Worm (Caenorhabditis elegans) whole organism, late embryonic: ENCODE data around the gene cya-1.

Experiments used
- C08G9.2 ChIP-seq: sonication (generic microtip); optimal IDR thresholded peaks from 2 replicates; lab custom pipeline; 2016; ENCODE audit warnings: mild to moderate bottlenecking, missing genetic modification characterization, moderate library complexity, missing compliant biosample characterization
- C38D4.7 ChIP-seq: fragments of 200-800 bp; sonication (Bioruptor generic); optimal IDR thresholded peaks from 2 replicates; lab custom pipeline; 2018; ENCODE audit warnings: mild to moderate bottlenecking, missing genetic modification characterization, moderate library complexity, missing compliant biosample characterization
- F13H6.1 ChIP-seq: sonication (generic microtip); optimal IDR thresholded peaks from 2 replicates; lab custom pipeline; 2016; ENCODE audit warnings: missing genetic modification characterization, missing compliant biosample characterization
- K02D7.2 ChIP-seq: sonication (generic microtip); optimal IDR thresholded peaks from 2 replicates; lab custom pipeline; 2017; ENCODE audit warnings: mild to moderate bottlenecking, missing genetic modification characterization, missing compliant biosample characterization
- T23F11.4 ChIP-seq: fragments of 200-800 bp; sonication (Bioruptor generic); optimal IDR thresholded peaks from 2 replicates; lab custom pipeline; 2018; ENCODE audit warnings: mild to moderate bottlenecking, missing genetic modification characterization, missing compliant biosample characterization
- Y22D7AL.16 ChIP-seq: sonication (generic microtip); optimal IDR thresholded peaks from 2 replicates; lab custom pipeline; 2016; ENCODE audit warnings: missing genetic modification characterization, missing compliant biosample characterization
- ahr-1 ChIP-seq: sonication (generic microtip); optimal IDR thresholded peaks from 2 replicates; lab custom pipeline; 2016; ENCODE audit warnings: missing genetic modification characterization, missing compliant biosample characterization
- ceh-19 ChIP-seq: fragments of 200-800 bp; sonication (Bioruptor generic); optimal IDR thresholded peaks from 2 replicates; lab custom pipeline; 2018; ENCODE audit warnings: mild to moderate bottlenecking, missing genetic modification characterization, missing compliant biosample characterization
- ceh-2 ChIP-seq: sonication (generic microtip); optimal IDR thresholded peaks from 2 replicates; lab custom pipeline; 2016; ENCODE audit warnings: missing genotype, missing genetic modification characterization, missing compliant biosample characterization
- ceh-22 ChIP-seq: sonication (generic microtip); optimal IDR thresholded peaks from 2 replicates; lab custom pipeline; 2017; ENCODE audit warnings: missing biosample characterization, missing genetic modification characterization
- ceh-24 ChIP-seq: sonication (generic microtip); optimal IDR thresholded peaks from 2 replicates; lab custom pipeline; 2016; ENCODE audit warnings: mild to moderate bottlenecking, missing genetic modification characterization, missing compliant biosample characterization
- ceh-30 ChIP-seq: fragments of 150-350 bp; optimal IDR thresholded peaks from 2 replicates; lab custom pipeline; 2014; ENCODE audit warnings: missing biosample characterization, missing genetic modification characterization
- ceh-31 ChIP-seq: sonication (generic microtip); optimal IDR thresholded peaks from 2 replicates; lab custom pipeline; 2016; ENCODE audit warnings: missing genetic modification characterization, missing compliant biosample characterization
- ceh-34 ChIP-seq: sonication (generic microtip); optimal IDR thresholded peaks from 2 replicates; lab custom pipeline; 2016; ENCODE audit warnings: mild to moderate bottlenecking, missing genetic modification characterization, missing compliant biosample characterization
- ceh-45 ChIP-seq: fragments of 200-800 bp; sonication (Bioruptor generic); IDR thresholded peaks from 2 replicates; pipeline ENCODE4 v1.3.6; 2022; ENCODE audit warnings: missing genetic modification reagents, missing genetic modification characterization, missing compliant biosample characterization
- che-1 ChIP-seq: sonication (generic microtip); optimal IDR thresholded peaks from 2 replicates; lab custom pipeline; 2016; ENCODE audit warnings: mild to moderate bottlenecking, missing genetic modification characterization, missing compliant biosample characterization
- dmd-4 ChIP-seq: sonication (generic microtip); optimal IDR thresholded peaks from 2 replicates; lab custom pipeline; 2016; ENCODE audit warnings: borderline replicate concordance, missing genetic modification characterization, missing compliant biosample characterization
- elt-4 ChIP-seq: sonication (generic microtip); optimal IDR thresholded peaks from 2 replicates; lab custom pipeline; 2016; ENCODE audit warnings: missing genetic modification characterization, missing compliant biosample characterization
- ets-4 ChIP-seq: sonication (generic microtip); optimal IDR thresholded peaks from 2 replicates; lab custom pipeline; 2016; ENCODE audit warnings: missing genetic modification characterization, missing compliant biosample characterization
- fax-1 ChIP-seq: sonication (generic microtip); optimal IDR thresholded peaks from 2 replicates; lab custom pipeline; 2016; ENCODE audit warnings: missing genotype, missing genetic modification characterization, missing compliant biosample characterization
- fkh-10 ChIP-seq: fragments of 150-350 bp; optimal IDR thresholded peaks from 2 replicates; lab custom pipeline; 2014; ENCODE audit warnings: missing biosample characterization, missing genetic modification reagents, missing genetic modification characterization
- fkh-6 ChIP-seq: sonication (generic microtip); optimal IDR thresholded peaks from 2 replicates; lab custom pipeline; 2016; ENCODE audit warnings: missing genetic modification characterization, missing compliant biosample characterization
- gmeb-2 ChIP-seq: sonication (generic microtip); optimal IDR thresholded peaks from 2 replicates; lab custom pipeline; 2016; ENCODE audit warnings: missing genetic modification characterization, inconsistent platforms, missing compliant biosample characterization
- hlh-13 ChIP-seq: fragments of 200-800 bp; sonication (Bioruptor generic); optimal IDR thresholded peaks from 2 replicates; lab custom pipeline; 2018; ENCODE audit warnings: mild to moderate bottlenecking, missing genetic modification characterization, missing compliant biosample characterization
- hlh-15 ChIP-seq: sonication (generic microtip); optimal IDR thresholded peaks from 2 replicates; lab custom pipeline; 2016; ENCODE audit warnings: missing genetic modification characterization, missing compliant biosample characterization
- hlh-6 ChIP-seq: sonication (generic microtip); optimal IDR thresholded peaks from 2 replicates; lab custom pipeline; 2016; ENCODE audit warnings: missing genotype, missing genetic modification characterization, missing compliant biosample characterization
- hlh-8 ChIP-seq: sonication (generic microtip); optimal IDR thresholded peaks from 2 replicates; lab custom pipeline; 2016; ENCODE audit warnings: missing genotype, missing genetic modification characterization, missing compliant biosample characterization
- lin-11 ChIP-seq: fragments of 200-800 bp; sonication (Bioruptor generic); optimal IDR thresholded peaks from 2 replicates; lab custom pipeline; 2018; ENCODE audit warnings: mild to moderate bottlenecking, missing genetic modification characterization, missing compliant biosample characterization
- nfya-1 ChIP-seq: sonication (generic microtip); optimal IDR thresholded peaks from 2 replicates; lab custom pipeline; 2017; ENCODE audit warnings: missing genetic modification characterization, mild to moderate bottlenecking, missing compliant biosample characterization, antibody characterized with exemption, moderate library complexity
- nhr-11 ChIP-seq: fragments of 150-350 bp; optimal IDR thresholded peaks from 2 replicates; lab custom pipeline; 2014; ENCODE audit warnings: missing biosample characterization, missing genetic modification characterization
- npax-4 ChIP-seq: sonication (generic microtip); optimal IDR thresholded peaks from 2 replicates; lab custom pipeline; 2016; ENCODE audit warnings: missing genetic modification characterization, missing compliant biosample characterization
- odd-2 ChIP-seq: sonication (generic microtip); optimal IDR thresholded peaks from 2 replicates; lab custom pipeline; 2017; ENCODE audit warnings: antibody characterized with exemption, mild to moderate bottlenecking, missing genetic modification characterization, missing compliant biosample characterization
- pag-3 ChIP-seq: sonication (generic microtip); optimal IDR thresholded peaks from 2 replicates; lab custom pipeline; 2016; ENCODE audit warnings: missing compliant biosample characterization, missing genetic modification characterization, borderline replicate concordance
- pat-9 ChIP-seq: fragments of 200-800 bp; sonication (Bioruptor generic); optimal IDR thresholded peaks from 2 replicates; lab custom pipeline; 2018; ENCODE audit warnings: mild to moderate bottlenecking, missing genetic modification characterization, moderate library complexity, missing compliant biosample characterization
- pax-1 ChIP-seq: fragments of 150-350 bp; optimal IDR thresholded peaks from 2 replicates; lab custom pipeline; 2014; ENCODE audit warnings: missing biosample characterization, missing genetic modification characterization
- pha-2 ChIP-seq: sonication (generic microtip); optimal IDR thresholded peaks from 2 replicates; lab custom pipeline; 2017; ENCODE audit warnings: mild to moderate bottlenecking, missing genetic modification characterization, missing compliant biosample characterization
- pqm-1 ChIP-seq: sonication (generic microtip); optimal IDR thresholded peaks from 2 replicates; lab custom pipeline; 2016; ENCODE audit warnings: missing genetic modification characterization, missing compliant biosample characterization
- ref-2 ChIP-seq: sonication (generic microtip); optimal IDR thresholded peaks from 2 replicates; lab custom pipeline; 2016; ENCODE audit warnings: missing genetic modification characterization, missing compliant biosample characterization
- rnt-1 ChIP-seq: sonication (generic microtip); optimal IDR thresholded peaks from 2 replicates; lab custom pipeline; 2016; ENCODE audit warnings: missing genetic modification characterization, missing compliant biosample characterization
- sox-2 ChIP-seq: fragments of 200-800 bp; sonication (Bioruptor generic); IDR thresholded peaks from 2 replicates; pipeline ENCODE4 v1.3.6; 2022; ENCODE audit warnings: missing genetic modification reagents, missing genetic modification characterization, missing compliant biosample characterization
- tbx-2 ChIP-seq: sonication (generic microtip); optimal IDR thresholded peaks from 2 replicates; lab custom pipeline; 2016; ENCODE audit warnings: missing genetic modification characterization, missing compliant biosample characterization
- tbx-7 ChIP-seq: sonication (generic microtip); optimal IDR thresholded peaks from 2 replicates; lab custom pipeline; 2016; ENCODE audit warnings: missing genotype, missing genetic modification characterization, missing compliant biosample characterization
- ttx-3 ChIP-seq: sonication (generic microtip); optimal IDR thresholded peaks from 2 replicates; lab custom pipeline; 2016; ENCODE audit warnings: missing genetic modification reagents, missing genetic modification characterization, missing compliant biosample characterization
- unc-3 ChIP-seq, 2 experiments: fragments of 200-800 bp in 1 of 2; sonication (Bioruptor generic) in 1 of 2; sonication (generic microtip) in 1 of 2; conservative IDR thresholded peaks in 1 of 2; optimal IDR thresholded peaks in 1 of 2; 2 replicates each; pipeline versions ENCODE4 v1.3.6 to Lab custom; 2016 to 2022; ENCODE audit warnings: missing compliant biosample characterization in 2 of 2, missing genetic modification characterization in 2 of 2, missing genetic modification reagents in 1 of 2
- zip-5 ChIP-seq: sonication (generic microtip); optimal IDR thresholded peaks from 2 replicates; lab custom pipeline; 2016; ENCODE audit warnings: missing genetic modification characterization, missing compliant biosample characterization
- ztf-16 ChIP-seq: sonication (generic microtip); optimal IDR thresholded peaks from 2 replicates; lab custom pipeline; 2017; ENCODE audit warnings: missing genetic modification characterization, missing compliant biosample characterization

cya-1 gene

DNA sequence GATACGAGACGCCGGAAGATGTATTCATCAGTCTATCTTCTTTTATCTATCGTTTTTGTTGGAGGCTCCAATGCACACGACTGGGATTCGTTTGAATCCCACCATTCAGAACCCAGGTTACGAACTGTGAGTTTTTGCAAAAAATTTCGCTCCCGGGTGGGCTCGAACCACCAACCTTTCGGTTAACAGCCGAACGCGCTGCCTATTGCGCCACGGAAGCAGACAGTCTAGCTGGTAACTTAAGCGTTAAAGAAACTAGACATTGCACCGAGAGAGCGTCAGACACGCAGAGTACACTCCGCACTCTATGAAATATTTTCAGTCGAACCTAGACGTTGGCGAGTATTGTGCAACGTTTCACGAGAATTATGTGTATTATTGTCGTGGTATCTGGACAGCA, 5.0 kb downstream of the cya-1 start (continued):
- TF ChIP-seq pha-2 (tag; lab: Kevin White, UChicago) (peak; percentile 40), ztf-16 (tag; lab: Kevin White, UChicago) (peak; percentile 26), unc-3 (GFP tag; conservative IDR thresholded peaks at IDR 0.05; lab: Robert Waterston, UW) (no peak), unc-3 (tag; optimal IDR thresholded peaks at IDR 0.05; lab: Kevin White, UChicago) (no peak), pqm-1 (tag; lab: Kevin White, UChicago) (no peak), T23F11.4 (no peak), fax-1 (peak; percentile 53), fkh-10 (GFP tag; lab: Kevin White, UChicago) (no peak), C08G9.2 (tag; lab: Kevin White, UChicago) (peak; percentile 51), ets-4 (tag; lab: Kevin White, UChicago) (no peak), ceh-30 (tag; lab: Kevin White, UChicago) (no peak), hlh-6 (tag; lab: Kevin White, UChicago) (peak; percentile 74), gmeb-2 (tag; lab: Kevin White, UChicago) (peak; percentile 32), odd-2 (no peak), tbx-7 (tag; lab: Kevin White, UChicago) (no peak), pax-1 (tag; lab: Kevin White, UChicago) (no peak), ceh-2 (tag; lab: Kevin White, UChicago) (no peak), nhr-11 (tag; lab: Kevin White, UChicago) (no peak), lin-11 (tag; lab: Kevin White, UChicago) (peak; percentile 36), ceh-24 (tag; lab: Kevin White, UChicago) (no peak), npax-4 (tag; lab: Kevin White, UChicago) (no peak), K02D7.2 (tag; lab: Kevin White, UChicago) (no peak), rnt-1 (tag; lab: Kevin White, UChicago) (no peak), ceh-34 (tag; lab: Kevin White, UChicago) (no peak), Y22D7AL.16 (peak; percentile 35), hlh-8 (tag; lab: Kevin White, UChicago) (no peak), pag-3 (tag; lab: Kevin White, UChicago) (no peak), hlh-13 (GFP tag; lab: Kevin White, UChicago) (peak; percentile 14), hlh-15 (tag; lab: Kevin White, UChicago) (no peak), che-1 (tag; lab: Kevin White, UChicago) (peak; percentile 55), ref-2 (no peak), ttx-3 (tag; lab: Kevin White, UChicago) (peak; percentile 14), tbx-2 (tag; lab: Kevin White, UChicago) (peak; percentile 64), nfya-1 (tag; lab: Kevin White, UChicago) (no peak), sox-2 (GFP tag; lab: Robert Waterston, UW) (no peak), pat-9 (peak; percentile 58), elt-4 (tag; lab: Kevin White, UChicago) (no peak), dmd-4 (tag; lab: Kevin White, UChicago) (peak; percentile 42), C38D4.7 (GFP tag; lab: Kevin White, UChicago) (peak; percentile 40), ceh-31 (tag; lab: Kevin White, UChicago) (no peak), zip-5 (tag; lab: Kevin White, UChicago) (no peak), ahr-1 (peak; percentile 14), ceh-45 (GFP tag; lab: Robert Waterston, UW) (peak; percentile 63; the same call in 1 of the 2 replicates), F13H6.1 (tag; lab: Kevin White, UChicago) (no peak), fkh-6 (peak; percentile 37), ceh-22 (tag; lab: Kevin White, UChicago) (no peak), ceh-19 (no peak)
- TF ChIP-seq, all 69 proteins: peak for 25
